Fruit fly (Drosophila melanogaster) whole organism, prepupa: ENCODE data around the gene CG8236.

Experiments
- Blimp-1 ChIP-seq: fragments of 200-800 bp; sonication (Bioruptor generic); optimal IDR thresholded peaks from 3 replicates; lab custom pipeline; 2017; ENCODE audit warnings: missing biosample characterization, missing genetic modification characterization, mild to moderate bottlenecking, moderate library complexity, missing genetic modification reagents
- CG10631 ChIP-seq: fragments of 200-800 bp; sonication (Bioruptor generic); optimal IDR thresholded peaks from 2 replicates; lab custom pipeline; 2016; ENCODE audit warnings: missing biosample characterization, missing genetic modification characterization
- CG10669 ChIP-seq: fragments of 200-800 bp; sonication (Bioruptor generic); optimal IDR thresholded peaks from 3 replicates; lab custom pipeline; 2018; ENCODE audit warnings: missing biosample characterization, mild to moderate bottlenecking, missing genetic modification characterization, moderate library complexity
- CG11294 ChIP-seq: fragments of 200-800 bp; sonication (Bioruptor generic); IDR thresholded peaks from 2 replicates; pipeline ENCODE4 v1.3.6; 2022; ENCODE audit warnings: missing biosample characterization, missing genetic modification characterization
- CG11762 ChIP-seq: fragments of 200-800 bp; sonication (Bioruptor generic); optimal IDR thresholded peaks from 3 replicates; lab custom pipeline; 2016; ENCODE audit warnings: missing biosample characterization, missing genetic modification characterization; ENCODE audit not compliant: insufficient read depth
- CG15336 ChIP-seq: fragments of 200-800 bp; sonication (Bioruptor generic); IDR thresholded peaks from 2 replicates; pipeline ENCODE4 v1.3.6; 2022; ENCODE audit warnings: missing biosample characterization, missing genetic modification characterization
- CG1621 ChIP-seq: fragments of 200-800 bp; sonication (Bioruptor generic); optimal IDR thresholded peaks from 3 replicates; lab custom pipeline; 2018; ENCODE audit warnings: missing biosample characterization, mild to moderate bottlenecking, missing genetic modification characterization
- CG16779 ChIP-seq: fragments of 200-800 bp; sonication (Bioruptor generic); optimal IDR thresholded peaks from 3 replicates; lab custom pipeline; 2017; ENCODE audit warnings: missing biosample characterization, mild to moderate bottlenecking, missing genetic modification characterization
- CG32006 ChIP-seq: fragments of 200-800 bp; sonication (Bioruptor generic); optimal IDR thresholded peaks from 3 replicates; lab custom pipeline; 2017; ENCODE audit warnings: missing biosample characterization, mild to moderate bottlenecking, missing genetic modification characterization
- CG3919 ChIP-seq: fragments of 200-800 bp; sonication (Bioruptor generic); optimal IDR thresholded peaks from 3 replicates; lab custom pipeline; 2016; ENCODE audit warnings: missing biosample characterization, missing genetic modification characterization
- CG4318 ChIP-seq: fragments of 200-800 bp; sonication (Bioruptor generic); optimal IDR thresholded peaks from 3 replicates; lab custom pipeline; 2017; ENCODE audit warnings: missing biosample characterization, mild to moderate bottlenecking, missing genetic modification characterization
- CG6276 ChIP-seq: fragments of 200-800 bp; sonication (Bioruptor generic); optimal IDR thresholded peaks from 2 replicates; lab custom pipeline; 2017; ENCODE audit warnings: missing biosample characterization, mild to moderate bottlenecking, missing genetic modification characterization
- CG6792 ChIP-seq: fragments of 200-800 bp; sonication (Bioruptor generic); optimal IDR thresholded peaks from 3 replicates; lab custom pipeline; 2016; ENCODE audit warnings: missing biosample characterization, missing genetic modification characterization
- CG6808 ChIP-seq: fragments of 200-800 bp; sonication (Bioruptor generic); optimal IDR thresholded peaks from 3 replicates; lab custom pipeline; 2017; ENCODE audit warnings: missing biosample characterization, missing genetic modification characterization, mild to moderate bottlenecking, moderate library complexity, missing genetic modification reagents
- CG6854 ChIP-seq: fragments of 200-800 bp; sonication (Bioruptor generic); optimal IDR thresholded peaks from 2 replicates; lab custom pipeline; 2017; ENCODE audit warnings: missing biosample characterization, mild to moderate bottlenecking, missing genetic modification characterization
- CG7368 ChIP-seq: fragments of 200-800 bp; sonication (Bioruptor generic); optimal IDR thresholded peaks from 3 replicates; lab custom pipeline; 2016; ENCODE audit warnings: missing biosample characterization, missing genetic modification characterization
- CG8119 ChIP-seq: fragments of 200-800 bp; sonication (Bioruptor generic); IDR thresholded peaks from 3 replicates; pipeline ENCODE4 v1.3.6; 2022; ENCODE audit warnings: missing biosample characterization, missing genetic modification characterization
- CG8632 ChIP-seq: fragments of 200-800 bp; sonication (Bioruptor generic); optimal IDR thresholded peaks from 3 replicates; lab custom pipeline; 2016; ENCODE audit warnings: missing biosample characterization, missing genetic modification characterization
- Eip75B ChIP-seq: fragments of 200-800 bp; sonication (Bioruptor generic); optimal IDR thresholded peaks from 3 replicates; lab custom pipeline; 2016; ENCODE audit warnings: missing biosample characterization, missing genetic modification characterization
- Eip78C ChIP-seq: fragments of 200-800 bp; sonication (Bioruptor generic); peaks from one replicate; lab custom pipeline; 2016; ENCODE audit warnings: missing biosample characterization, missing genetic modification characterization
- Eip93F ChIP-seq: fragments of 200-800 bp; sonication (Bioruptor generic); optimal IDR thresholded peaks from 2 replicates; lab custom pipeline; 2016; ENCODE audit warnings: missing biosample characterization, mild to moderate bottlenecking, missing genetic modification characterization
- Ets21C ChIP-seq: fragments of 200-800 bp; sonication (Bioruptor generic); optimal IDR thresholded peaks from 3 replicates; lab custom pipeline; 2016; ENCODE audit warnings: missing biosample characterization, missing genetic modification characterization
- Ets96B ChIP-seq: fragments of 200-800 bp; optimal IDR thresholded peaks from 2 replicates; lab custom pipeline; 2019; ENCODE audit warnings: missing biosample characterization, mild to moderate bottlenecking, missing genetic modification characterization, moderate library complexity
- Hr38 ChIP-seq: sonication (Bioruptor generic); optimal IDR thresholded peaks from 2 replicates; lab custom pipeline; 2016; ENCODE audit warnings: missing biosample characterization, missing genetic modification characterization
- Hr39 ChIP-seq: fragments of 200-800 bp; sonication (Bioruptor generic); optimal IDR thresholded peaks from 2 replicates; lab custom pipeline; 2016; ENCODE audit warnings: missing biosample characterization, missing genetic modification characterization
- Hr4 ChIP-seq: fragments of 200-800 bp; sonication (Bioruptor generic); optimal IDR thresholded peaks from 3 replicates; lab custom pipeline; 2016; ENCODE audit warnings: missing biosample characterization, missing genetic modification characterization
- Lpt ChIP-seq: fragments of 200-800 bp; sonication (Bioruptor generic); optimal IDR thresholded peaks from 3 replicates; lab custom pipeline; 2016; ENCODE audit warnings: missing biosample characterization, missing genetic modification characterization
- Smox ChIP-seq: fragments of 200-800 bp; sonication (Bioruptor generic); optimal IDR thresholded peaks from 3 replicates; lab custom pipeline; 2016; ENCODE audit warnings: missing biosample characterization, missing genetic modification characterization
- Sox14 ChIP-seq: fragments of 200-800 bp; sonication (Bioruptor generic); optimal IDR thresholded peaks from 3 replicates; lab custom pipeline; 2016; ENCODE audit warnings: missing biosample characterization, missing genetic modification characterization
- achi ChIP-seq: fragments of 200-800 bp; sonication (Bioruptor generic); optimal IDR thresholded peaks from 3 replicates; lab custom pipeline; 2016; ENCODE audit warnings: missing biosample characterization, missing genetic modification characterization
- cyc ChIP-seq: fragments of 200-800 bp; sonication (Bioruptor generic); optimal IDR thresholded peaks from 3 replicates; lab custom pipeline; 2016; ENCODE audit warnings: missing biosample characterization, missing genetic modification characterization
- dsx ChIP-seq: fragments of 200-800 bp; optimal IDR thresholded peaks from 3 replicates; lab custom pipeline; 2019; ENCODE audit warnings: missing biosample characterization, mild to moderate bottlenecking, missing genetic modification characterization, moderate library complexity; ENCODE audit not compliant: poor library complexity, severe bottlenecking
- esn ChIP-seq: fragments of 200-800 bp; sonication (Bioruptor generic); optimal IDR thresholded peaks from 2 replicates; lab custom pipeline; 2016; ENCODE audit warnings: missing biosample characterization, mild to moderate bottlenecking, missing genetic modification characterization, moderate library complexity
- fd59A ChIP-seq: fragments of 200-800 bp; sonication (Bioruptor generic); optimal IDR thresholded peaks from 2 replicates; lab custom pipeline; 2017; ENCODE audit warnings: missing biosample characterization, mild to moderate bottlenecking, missing genetic modification characterization, missing genetic modification reagents
- fd85E ChIP-seq: fragments of 200-800 bp; sonication (Bioruptor generic); optimal IDR thresholded peaks from 3 replicates; lab custom pipeline; 2016; ENCODE audit warnings: missing biosample characterization, missing genetic modification characterization
- fkh ChIP-seq: fragments of 200-800 bp; sonication (Bioruptor generic); optimal IDR thresholded peaks from 3 replicates; lab custom pipeline; 2017; ENCODE audit warnings: missing biosample characterization, mild to moderate bottlenecking, missing genetic modification characterization, moderate library complexity
- pdm3 ChIP-seq: fragments of 200-800 bp; sonication (Bioruptor generic); optimal IDR thresholded peaks from 3 replicates; lab custom pipeline; 2016; ENCODE audit warnings: missing biosample characterization, missing genetic modification characterization
- spab ChIP-seq: fragments of 200-800 bp; sonication (Bioruptor generic); optimal IDR thresholded peaks from 2 replicates; lab custom pipeline; 2017; ENCODE audit warnings: missing biosample characterization, mild to moderate bottlenecking, missing genetic modification characterization, missing genetic modification reagents
- ss ChIP-seq, 2 experiments: fragments of 200-800 bp; sonication (Bioruptor generic); optimal IDR thresholded peaks; 2 replicates in 1 of 2; 3 replicates in 1 of 2; lab custom pipeline; 2017 to 2018; ENCODE audit warnings: mild to moderate bottlenecking in 2 of 2, missing biosample characterization in 2 of 2, missing genetic modification characterization in 2 of 2, moderate library complexity in 1 of 2
- topi ChIP-seq: fragments of 200-800 bp; sonication (Bioruptor generic); optimal IDR thresholded peaks from 3 replicates; lab custom pipeline; 2016; ENCODE audit warnings: missing biosample characterization, missing genetic modification characterization
- vri ChIP-seq: fragments of 200-800 bp; sonication (Bioruptor generic); optimal IDR thresholded peaks from 3 replicates; lab custom pipeline; 2016; ENCODE audit warnings: missing biosample characterization, mild to moderate bottlenecking, missing genetic modification characterization

The CG8236 gene

dm6 chr3R:8747871-8748775 is 21.1 kb upstream of the CG8236 start (continued):
- peak; percentile 60 for TF ChIP-seq Ets21C (GFP tag; lab: Kevin White, UChicago)
- TF ChIP-seq Lpt (GFP tag; lab: Kevin White, UChicago), result peak; percentile 69
- TF ChIP-seq Hr4, result peak; percentile 80
- TF ChIP-seq CG6854 (GFP tag; lab: Kevin White, UChicago), result peak; percentile 33
- peak; percentile 90 for TF ChIP-seq esn (GFP tag; lab: Kevin White, UChicago)
- TF ChIP-seq CG6808, result peak; percentile 75
- peak; percentile 66 for TF ChIP-seq Blimp-1
- TF ChIP-seq Hr39 (GFP tag; lab: Kevin White, UChicago), result peak; percentile 74
- TF ChIP-seq cyc (GFP tag; lab: Kevin White, UChicago), result peak; percentile 77
- TF ChIP-seq Eip78C (GFP tag; lab: Kevin White, UChicago), result peak; percentile 96
- TF ChIP-seq, all 60 proteins: peak for 56

- TF ChIP-seq CG16779 (tag; lab: Kevin White, UChicago) (no peak), CG6792 (no peak), CG10669 (GFP tag; lab: Kevin White, UChicago) (no peak), Hr4 (no peak), CG6808 (no peak), CG32006 (GFP tag; lab: Kevin White, UChicago) (no peak), CG3919 (no peak), pdm3 (GFP tag; lab: Kevin White, UChicago) (no peak)
Measured at dm6 chr3R:8748776-8749126, 20.4 kb upstream of the CG8236 start.

- TF ChIP-seq Ets96B (tag; lab: Kevin White, UChicago), result no peak
- TF ChIP-seq Lpt (GFP tag; lab: Kevin White, UChicago), result no peak
- TF ChIP-seq fkh (GFP tag; lab: Kevin White, UChicago), result no peak
- no peak for TF ChIP-seq achi
- TF ChIP-seq Eip78C (GFP tag; lab: Kevin White, UChicago), result no peak
- no peak for TF ChIP-seq fd85E (GFP tag; lab: Kevin White, UChicago)
- TF ChIP-seq CG7368 (GFP tag; lab: Kevin White, UChicago), result no peak
- TF ChIP-seq CG11294 (GFP tag; lab: Robert Waterston, UW), result no peak
- no peak for TF ChIP-seq CG6808
- no peak for TF ChIP-seq Eip75B
- no peak for TF ChIP-seq fd59A
- TF ChIP-seq, all 60 proteins: peak for 0
Measured at dm6 chr3R:8767998-8768397, 1.2 kb upstream of the CG8236 start, which contains the start of the genes CG34135 and CG11768. Gene CG34135 (minus strand): TSS chr3R:8768191. Gene CG11768 (minus strand): TSS chr3R:8768200.

- TF ChIP-seq CG32006 (GFP tag; lab: Kevin White, UChicago) (no peak), CG1621 (no peak), CG8632 (GFP tag; lab: Kevin White, UChicago) (no peak), CG11762 (no peak), spab (GFP tag; lab: Kevin White, UChicago) (no peak), CG4318 (GFP tag; lab: Kevin White, UChicago) (no peak)
Measured at dm6 chr3R:8772591-8772990, 3.4 kb downstream of the CG8236 start, which contains the start of gene CG13318. Gene CG13318 (minus strand): TSS chr3R:8772691.

- TF ChIP-seq dsx (GFP tag; lab: Kevin White, UChicago) (no peak), Lpt (GFP tag; lab: Kevin White, UChicago) (no peak), Sox14 (GFP tag; lab: Kevin White, UChicago) (no peak), Eip75B (no peak), CG10631 (GFP tag; lab: Kevin White, UChicago) (no peak), CG15336 (GFP tag; lab: Robert Waterston, UW) (no peak), CG11294 (GFP tag; lab: Robert Waterston, UW) (no peak), Hr4 (no peak), fd85E (GFP tag; lab: Kevin White, UChicago) (no peak), ss (GFP tag; optimal IDR thresholded peaks at IDR 0.05; lab: Kevin White, UChicago) (no peak), vri (GFP tag; lab: Kevin White, UChicago) (no peak), cyc (GFP tag; lab: Kevin White, UChicago) (no peak), fd59A (no peak), topi (GFP tag; lab: Kevin White, UChicago) (no peak), Eip93F (no peak), Smox (GFP tag; lab: Kevin White, UChicago) (no peak), CG6276 (GFP tag; lab: Kevin White, UChicago) (no peak), Hr38 (GFP tag; lab: Kevin White, UChicago) (no peak), CG8119 (no peak)
- TF ChIP-seq, all 60 proteins: peak for 0
Measured at dm6 chr3R:8773135-8773534, 3.9 kb downstream of the CG8236 start, which contains the start of gene CG34301. Gene CG34301 (plus strand): TSS chr3R:8773435.
